Fruit fly (Drosophila melanogaster) whole organism, embryonic: Measurements from ENCODE around the gene CG15221.

Experiments
- Abd-B ChIP-seq: fragments of 200-800 bp; sonication (Bioruptor generic); optimal IDR thresholded peaks from 2 replicates; lab custom pipeline; 2018; ENCODE audit warnings: missing biosample characterization, mild to moderate bottlenecking, missing genetic modification characterization, moderate library complexity
- C15 ChIP-seq: fragments of 200-800 bp; sonication (Bioruptor generic); IDR thresholded peaks from 3 replicates; pipeline ENCODE4 v1.3.6; 2022; ENCODE audit warnings: missing biosample characterization, missing genetic modification characterization
- CG10209 ChIP-seq: fragments of 200-800 bp; sonication (Bioruptor generic); optimal IDR thresholded peaks from 3 replicates; lab custom pipeline; 2017; ENCODE audit warnings: missing biosample characterization, mild to moderate bottlenecking, missing genetic modification characterization, missing genetic modification reagents
- CG11456 ChIP-seq: fragments of 200-800 bp; sonication (Bioruptor generic); IDR thresholded peaks from 3 replicates; pipeline ENCODE4 v1.3.6; 2022; ENCODE audit warnings: missing biosample characterization, missing genetic modification characterization
- CG12236 ChIP-seq: fragments of 200-800 bp; sonication (Bioruptor generic); optimal IDR thresholded peaks from 2 replicates; lab custom pipeline; 2016; ENCODE audit warnings: missing biosample characterization, missing genetic modification characterization
- CG14050 ChIP-seq: fragments of 200-800 bp; sonication (Bioruptor generic); IDR thresholded peaks from 3 replicates; pipeline ENCODE4 v1.3.6; 2022; ENCODE audit warnings: missing biosample characterization, missing genetic modification characterization
- CG15011 ChIP-seq: fragments of 200-800 bp; sonication (Bioruptor generic); optimal IDR thresholded peaks from 3 replicates; lab custom pipeline; 2018; ENCODE audit warnings: missing biosample characterization, mild to moderate bottlenecking, missing genetic modification characterization
- CG15073 ChIP-seq: fragments of 200-800 bp; sonication (Bioruptor generic); optimal IDR thresholded peaks from 2 replicates; lab custom pipeline; 2016; ENCODE audit warnings: missing biosample characterization, missing genetic modification characterization
- CG15601 ChIP-seq: fragments of 200-800 bp; sonication (Bioruptor generic); optimal IDR thresholded peaks from 3 replicates; lab custom pipeline; 2019; ENCODE audit warnings: missing biosample characterization, mild to moderate bottlenecking, missing genetic modification characterization, moderate library complexity
- CG16779 ChIP-seq: fragments of 200-800 bp; sonication (Bioruptor generic); IDR thresholded peaks from 2 replicates; pipeline ENCODE4 v1.3.6; 2022; ENCODE audit warnings: missing biosample characterization, missing genetic modification characterization
- CG16863 ChIP-seq: fragments of 200-800 bp; sonication (Bioruptor generic); optimal IDR thresholded peaks from 3 replicates; lab custom pipeline; 2016; ENCODE audit warnings: missing biosample characterization, missing genetic modification characterization
- CG17186 ChIP-seq: fragments of 200-800 bp; sonication (Bioruptor generic); optimal IDR thresholded peaks from 3 replicates; lab custom pipeline; 2017; ENCODE audit warnings: missing biosample characterization, missing genetic modification reagents, missing genetic modification characterization
- CG17359 ChIP-seq: fragments of 200-800 bp; sonication (Bioruptor generic); optimal IDR thresholded peaks from 3 replicates; lab custom pipeline; 2018; ENCODE audit warnings: missing biosample characterization, mild to moderate bottlenecking, missing genetic modification characterization, moderate library complexity
- CG17912 ChIP-seq: fragments of 200-800 bp; sonication (Bioruptor generic); optimal IDR thresholded peaks from 2 replicates; lab custom pipeline; 2018; ENCODE audit warnings: missing biosample characterization, mild to moderate bottlenecking, missing genetic modification characterization
- CG1832 ChIP-seq: fragments of 200-800 bp; sonication (Bioruptor generic); optimal IDR thresholded peaks from 2 replicates; lab custom pipeline; 2017; ENCODE audit warnings: missing biosample characterization, mild to moderate bottlenecking, missing genetic modification characterization, inconsistent platforms
- CG30403 ChIP-seq: fragments of 200-800 bp; sonication (Bioruptor generic); optimal IDR thresholded peaks from 3 replicates; lab custom pipeline; 2016; ENCODE audit warnings: missing biosample characterization, missing genetic modification characterization
- CG31388 ChIP-seq: fragments of 200-800 bp; sonication (Bioruptor generic); optimal IDR thresholded peaks from 2 replicates; lab custom pipeline; 2016; ENCODE audit warnings: missing biosample characterization, missing genetic modification characterization
- CG5245 ChIP-seq: fragments of 200-800 bp; sonication (Bioruptor generic); optimal IDR thresholded peaks from 3 replicates; lab custom pipeline; 2016; ENCODE audit warnings: missing biosample characterization, missing genetic modification characterization
- CG6765 ChIP-seq: fragments of 200-800 bp; sonication (Bioruptor generic); optimal IDR thresholded peaks from 3 replicates; lab custom pipeline; 2017; ENCODE audit warnings: missing biosample characterization, mild to moderate bottlenecking, missing genetic modification characterization
- CG8765 ChIP-seq: fragments of 200-800 bp; sonication (Bioruptor generic); IDR thresholded peaks from 2 replicates; pipeline ENCODE4 v1.3.6; 2022; ENCODE audit warnings: missing biosample characterization, missing genetic modification characterization
- CG9437 ChIP-seq: fragments of 200-800 bp; sonication (Bioruptor generic); optimal IDR thresholded peaks from 2 replicates; lab custom pipeline; 2018; ENCODE audit warnings: missing biosample characterization, mild to moderate bottlenecking, missing genetic modification characterization
- CTCF ChIP-seq: fragments of 200-800 bp; sonication (Bioruptor generic); optimal IDR thresholded peaks from 2 replicates; lab custom pipeline; 2017; ENCODE audit warnings: missing biosample characterization, mild to moderate bottlenecking, missing genetic modification characterization, moderate library complexity
- Camta ChIP-seq: fragments of 200-800 bp; sonication (Bioruptor generic); optimal IDR thresholded peaks from 2 replicates; lab custom pipeline; 2016; ENCODE audit warnings: missing biosample characterization, missing genetic modification characterization
- Chrac-16 ChIP-seq: fragments of 200-800 bp; sonication (Bioruptor generic); optimal IDR thresholded peaks from 3 replicates; lab custom pipeline; 2016; ENCODE audit warnings: missing biosample characterization, missing genetic modification characterization
- Dip3 ChIP-seq: fragments of 200-800 bp; sonication (Bioruptor generic); optimal IDR thresholded peaks from 3 replicates; lab custom pipeline; 2016; ENCODE audit warnings: missing biosample characterization, missing genetic modification characterization
- GATAe ChIP-seq: fragments of 200-800 bp; sonication (Bioruptor generic); conservative IDR thresholded peaks from 2 replicates; pipeline ENCODE4 v1.3.6; 2022; ENCODE audit warnings: missing biosample characterization, missing genetic modification characterization
- Hey ChIP-seq: fragments of 200-800 bp; sonication (Bioruptor generic); optimal IDR thresholded peaks from 3 replicates; lab custom pipeline; 2018; ENCODE audit warnings: missing biosample characterization, mild to moderate bottlenecking, missing genetic modification characterization
- Lim3 ChIP-seq: fragments of 200-800 bp; sonication (Bioruptor generic); IDR thresholded peaks from 2 replicates; pipeline ENCODE4 v1.3.6; 2022; ENCODE audit warnings: missing biosample characterization, missing genetic modification characterization
- MTF-1 ChIP-seq: fragments of 200-800 bp; sonication (Bioruptor generic); optimal IDR thresholded peaks from 2 replicates; lab custom pipeline; 2018; ENCODE audit warnings: missing biosample characterization, mild to moderate bottlenecking, missing genetic modification characterization, borderline replicate concordance
- Mad ChIP-seq: fragments of 200-800 bp; sonication (Bioruptor generic); optimal IDR thresholded peaks from 2 replicates; lab custom pipeline; 2016; ENCODE audit warnings: missing biosample characterization, missing genetic modification characterization
- Nf-YB ChIP-seq: fragments of 200-800 bp; sonication (Bioruptor generic); optimal IDR thresholded peaks from 3 replicates; lab custom pipeline; 2019; ENCODE audit warnings: missing biosample characterization, mild to moderate bottlenecking, missing genetic modification characterization, moderate library complexity
- Usf ChIP-seq: fragments of 200-800 bp; sonication (Bioruptor generic); optimal IDR thresholded peaks from 2 replicates; lab custom pipeline; 2017; ENCODE audit warnings: missing genotype, missing biosample characterization, missing genetic modification characterization
- abd-A ChIP-seq: fragments of 200-800 bp; sonication (Bioruptor generic); optimal IDR thresholded peaks from 3 replicates; lab custom pipeline; 2019; ENCODE audit warnings: missing biosample characterization, mild to moderate bottlenecking, missing genetic modification characterization, moderate library complexity
- br ChIP-seq: fragments of >200 bp; optimal IDR thresholded peaks from 2 replicates; lab custom pipeline; 2017
- ci ChIP-seq: fragments of 200-800 bp; sonication (Bioruptor generic); IDR thresholded peaks from 3 replicates; pipeline ENCODE4 v1.3.6; 2022; ENCODE audit warnings: missing biosample characterization, missing genetic modification characterization
- fd102C ChIP-seq: fragments of 200-800 bp; sonication (Bioruptor generic); optimal IDR thresholded peaks from 2 replicates; lab custom pipeline; 2018; ENCODE audit warnings: missing biosample characterization, mild to moderate bottlenecking, missing genetic modification characterization, moderate library complexity
- fd3F ChIP-seq: fragments of 200-800 bp; sonication (Bioruptor generic); optimal IDR thresholded peaks from 2 replicates; lab custom pipeline; 2018; ENCODE audit warnings: missing biosample characterization, mild to moderate bottlenecking, missing genetic modification characterization, moderate library complexity
- gfzf ChIP-seq: fragments of 200-800 bp; sonication (Bioruptor generic); optimal IDR thresholded peaks from 2 replicates; lab custom pipeline; 2016; ENCODE audit warnings: missing biosample characterization, mild to moderate bottlenecking, missing genetic modification characterization, moderate library complexity
- gsb ChIP-seq: fragments of 200-800 bp; sonication (Bioruptor generic); IDR thresholded peaks from 2 replicates; pipeline ENCODE4 v1.3.6; 2022; ENCODE audit warnings: missing biosample characterization, missing genetic modification characterization
- h ChIP-seq: fragments of >200 bp; optimal IDR thresholded peaks from 2 replicates; lab custom pipeline; 2017
- hth ChIP-seq: fragments of >200 bp; optimal IDR thresholded peaks from 2 replicates; lab custom pipeline; 2017; ENCODE audit warnings: inconsistent platforms
- lmd ChIP-seq: fragments of 200-800 bp; sonication (Bioruptor generic); IDR thresholded peaks from 2 replicates; pipeline ENCODE4 v1.3.6; 2022; ENCODE audit warnings: missing biosample characterization, missing genetic modification characterization
- odd ChIP-seq: fragments of 200-800 bp; sonication (Bioruptor generic); optimal IDR thresholded peaks from 2 replicates; lab custom pipeline; 2017; ENCODE audit warnings: missing biosample characterization, mild to moderate bottlenecking, missing genetic modification characterization
- pan ChIP-seq, 4 experiments: fragments of >200 bp in 3 of 4; fragments of 200-800 bp in 1 of 4; sonication (Bioruptor generic) in 1 of 4; optimal IDR thresholded peaks in 3 of 4; IDR thresholded peaks in 1 of 4; 2 replicates each; pipeline versions ENCODE4 v1.3.6 to Lab custom; 2017 to 2022; ENCODE audit warnings: missing biosample characterization in 2 of 4, missing genetic modification characterization in 2 of 4, mixed read lengths in 1 of 4
- psq ChIP-seq: fragments of 200-800 bp; sonication (Bioruptor generic); optimal IDR thresholded peaks from 2 replicates; lab custom pipeline; 2017; ENCODE audit warnings: missing biosample characterization, missing genetic modification characterization
- pzg ChIP-seq: fragments of 200-800 bp; sonication (Bioruptor generic); optimal IDR thresholded peaks from 3 replicates; lab custom pipeline; 2018; ENCODE audit warnings: missing biosample characterization, mild to moderate bottlenecking, missing genetic modification characterization, moderate library complexity
- repo ChIP-seq: fragments of 200-800 bp; sonication (Bioruptor generic); optimal IDR thresholded peaks from 2 replicates; lab custom pipeline; 2016; ENCODE audit warnings: missing biosample characterization, missing genetic modification characterization
- scrt ChIP-seq: fragments of 200-800 bp; sonication (Bioruptor generic); optimal IDR thresholded peaks from 2 replicates; lab custom pipeline; 2018; ENCODE audit warnings: missing biosample characterization, mild to moderate bottlenecking, missing genetic modification characterization, moderate library complexity
- sr ChIP-seq: fragments of 200-800 bp; sonication (Bioruptor generic); IDR thresholded peaks from 3 replicates; pipeline ENCODE4 v1.3.6; 2022; ENCODE audit warnings: missing biosample characterization, missing genetic modification characterization
- vfl ChIP-seq: fragments of 200-800 bp; sonication (Bioruptor generic); optimal IDR thresholded peaks from 2 replicates; lab custom pipeline; 2016; ENCODE audit warnings: missing biosample characterization, missing genetic modification characterization
- vvl ChIP-seq: fragments of 200-800 bp; sonication (Bioruptor generic); IDR thresholded peaks from 2 replicates; pipeline ENCODE4 v1.3.6; 2022; ENCODE audit warnings: missing biosample characterization, missing genetic modification characterization
- wek ChIP-seq: fragments of 200-800 bp; sonication (Bioruptor generic); optimal IDR thresholded peaks from 3 replicates; lab custom pipeline; 2018; ENCODE audit warnings: missing biosample characterization, mild to moderate bottlenecking, missing genetic modification characterization, moderate library complexity

Gene CG15221

dm6 chrX:11720138-11720537 is 3.9 kb upstream of the CG15221 start, which contains the start of gene Tango10 (continued):
- TF ChIP-seq ci (GFP tag; lab: Robert Waterston, UW) (peak; percentile 61; the same call in 2 of the 3 replicates), Chrac-16 (GFP tag; lab: Kevin White, UChicago) (peak; percentile 55), CG5245 (GFP tag; lab: Kevin White, UChicago) (no peak), CG16863 (no peak), Hey (tag; lab: Kevin White, UChicago) (no peak), h (lab: Kevin White, UChicago) (no peak), CG14050 (GFP tag; lab: Robert Waterston, UW) (0 out of 3 replicates have a peak, but pooled peaks have one; percentile 11), CG11456 (GFP tag; lab: Robert Waterston, UW) (no peak), fd102C (GFP tag; lab: Kevin White, UChicago) (no peak), Camta (GFP tag; lab: Kevin White, UChicago) (peak; percentile 52), CG17912 (no peak), pan (optimal IDR thresholded peaks at IDR 0.05; lab: Kevin White, UChicago) (no peak), pan (GFP tag; optimal IDR thresholded peaks at IDR 0.05 in 1 of 2, IDR thresholded peaks at IDR 0.05 in 1 of 2) (peak in 1 of 2 experiments; percentile 29), CTCF (peak; percentile 24), hth (lab: Kevin White, UChicago) (no peak), gfzf (GFP tag; lab: Kevin White, UChicago) (peak; percentile 47), CG9437 (peak; percentile 42), abd-A (tag; lab: Kevin White, UChicago) (no peak), repo (peak; percentile 1), CG1832 (no peak), CG15601 (tag; lab: Kevin White, UChicago) (peak; percentile 42), sr (GFP tag; lab: Robert Waterston, UW) (no peak), CG12236 (no peak), vvl (GFP tag; lab: Robert Waterston, UW) (peak; percentile 46; the same call in 1 of the 2 replicates), CG17359 (tag; lab: Kevin White, UChicago) (peak; percentile 26), wek (no peak), gsb (GFP tag; lab: Robert Waterston, UW) (0 out of 2 replicates have a peak, but pooled peaks have one; percentile 21), vfl (GFP tag; lab: Kevin White, UChicago) (peak; percentile 27), psq (no peak), CG8765 (GFP tag; lab: Robert Waterston, UW) (peak; percentile 22; the same call in 1 of the 2 replicates), odd (no peak), Mad (GFP tag; lab: Kevin White, UChicago) (no peak), Nf-YB (no peak), Dip3 (GFP tag; lab: Kevin White, UChicago) (peak; percentile 36), Lim3 (GFP tag; lab: Robert Waterston, UW) (no peak), CG15073 (GFP tag; lab: Kevin White, UChicago) (no peak), CG17186 (no peak), br (lab: Kevin White, UChicago) (no peak), scrt (GFP tag; lab: Kevin White, UChicago) (no peak), C15 (GFP tag; lab: Robert Waterston, UW) (0 out of 3 replicates have a peak, but pooled peaks have one; percentile 18), fd3F (GFP tag; lab: Kevin White, UChicago) (no peak), pzg (GFP tag; lab: Kevin White, UChicago) (peak; percentile 72), CG30403 (GFP tag; lab: Kevin White, UChicago) (peak; percentile 65), GATAe (GFP tag; lab: Robert Waterston, UW) (no peak), CG10209 (GFP tag; lab: Kevin White, UChicago) (no peak), MTF-1 (GFP tag; lab: Kevin White, UChicago) (no peak), CG31388 (GFP tag; lab: Kevin White, UChicago) (no peak), Usf (no peak), CG6765 (GFP tag; lab: Kevin White, UChicago) (no peak), lmd (GFP tag; lab: Robert Waterston, UW) (peak; percentile 61), CG15011 (GFP tag; lab: Kevin White, UChicago) (no peak), Abd-B (GFP tag; lab: Kevin White, UChicago) (peak; percentile 34), CG16779 (no peak)
